Worm (Caenorhabditis elegans) whole organism, mixed stage, embryonic: ENCODE measurements around the gene C56G2.5.

ENCODE experiments used
- M03D4.4 ChIP-seq: sonication (generic microtip); optimal IDR thresholded peaks from 2 replicates; lab custom pipeline; 2017; ENCODE audit warnings: mild to moderate bottlenecking, missing genetic modification characterization, missing compliant biosample characterization
- bed-3 ChIP-seq: fragments of 200-800 bp; sonication (Bioruptor generic); optimal IDR thresholded peaks from 3 replicates; lab custom pipeline; 2018; ENCODE audit warnings: mild to moderate bottlenecking, missing genetic modification characterization, moderate library complexity, missing compliant biosample characterization
- ceh-39 ChIP-seq: fragments of 150-350 bp; optimal IDR thresholded peaks from 2 replicates; lab custom pipeline; 2014; ENCODE audit warnings: missing biosample characterization, missing genetic modification characterization
- ceh-43 ChIP-seq: fragments of 200-800 bp; sonication (Bioruptor generic); optimal IDR thresholded peaks from 2 replicates; lab custom pipeline; 2018; ENCODE audit warnings: mild to moderate bottlenecking, missing genetic modification characterization, moderate library complexity, missing compliant biosample characterization
- ceh-83 ChIP-seq: fragments of 200-800 bp; sonication (Bioruptor generic); optimal IDR thresholded peaks from 2 replicates; lab custom pipeline; 2018; ENCODE audit warnings: mild to moderate bottlenecking, missing genetic modification characterization, missing compliant biosample characterization
- ces-1 ChIP-seq: fragments of 150-350 bp; optimal IDR thresholded peaks from 2 replicates; lab custom pipeline; 2014; ENCODE audit warnings: missing biosample characterization, missing genetic modification reagents, missing genetic modification characterization
- cnd-1 ChIP-seq: fragments of 200-800 bp; sonication (Bioruptor generic); optimal IDR thresholded peaks from 2 replicates; lab custom pipeline; 2018; ENCODE audit warnings: mild to moderate bottlenecking, missing genetic modification characterization, missing compliant biosample characterization
- drap-1 ChIP-seq: fragments of 200-800 bp; sonication (Bioruptor generic); optimal IDR thresholded peaks from 3 replicates; lab custom pipeline; 2018; ENCODE audit warnings: mild to moderate bottlenecking, missing genetic modification characterization, missing compliant biosample characterization
- elt-3 ChIP-seq: fragments of 150-350 bp; optimal IDR thresholded peaks from 2 replicates; lab custom pipeline; 2014; ENCODE audit warnings: missing biosample characterization, missing genetic modification characterization
- flh-1 ChIP-seq: fragments of 200-800 bp; sonication (Bioruptor generic); optimal IDR thresholded peaks from 2 replicates; lab custom pipeline; 2018; ENCODE audit warnings: mild to moderate bottlenecking, missing genetic modification characterization, moderate library complexity, missing compliant biosample characterization
- hlh-1 ChIP-seq: fragments of 150-350 bp; optimal IDR thresholded peaks from 2 replicates; lab custom pipeline; 2014; ENCODE audit warnings: missing biosample characterization, missing genetic modification reagents, missing genetic modification characterization
- lin-13 ChIP-seq: fragments of 150-350 bp; optimal IDR thresholded peaks from 2 replicates; lab custom pipeline; 2014; ENCODE audit warnings: missing biosample characterization, missing genetic modification characterization
- lin-32 ChIP-seq: fragments of 200-800 bp; sonication (Bioruptor generic); optimal IDR thresholded peaks from 2 replicates; lab custom pipeline; 2018; ENCODE audit warnings: mild to moderate bottlenecking, missing genetic modification characterization, missing compliant biosample characterization
- lsy-2 ChIP-seq: fragments of 150-350 bp; optimal IDR thresholded peaks from 2 replicates; lab custom pipeline; 2014; ENCODE audit warnings: missing biosample characterization, missing genetic modification characterization
- mab-5 ChIP-seq: fragments of 150-350 bp; optimal IDR thresholded peaks from 2 replicates; lab custom pipeline; 2014; ENCODE audit warnings: missing biosample characterization, missing genetic modification characterization
- mep-1 ChIP-seq: fragments of 150-350 bp; optimal IDR thresholded peaks from 2 replicates; lab custom pipeline; 2017; ENCODE audit warnings: missing biosample characterization, missing genetic modification reagents, missing genetic modification characterization, inconsistent platforms
- nhr-12 ChIP-seq: fragments of 150-350 bp; optimal IDR thresholded peaks from 2 replicates; lab custom pipeline; 2014; ENCODE audit warnings: missing biosample characterization, missing genetic modification characterization
- nhr-237 ChIP-seq: fragments of 150-350 bp; optimal IDR thresholded peaks from 2 replicates; lab custom pipeline; 2014; ENCODE audit warnings: missing biosample characterization, missing genetic modification characterization
- nhr-76 ChIP-seq: sonication (generic microtip); optimal IDR thresholded peaks from 2 replicates; lab custom pipeline; 2017; ENCODE audit warnings: missing biosample characterization, missing genetic modification characterization
- pha-4 ChIP-seq: fragments of 150-350 bp; optimal IDR thresholded peaks from 2 replicates; lab custom pipeline; 2018; ENCODE audit warnings: missing biosample characterization, missing genetic modification reagents, missing genetic modification characterization
- sem-2 ChIP-seq: fragments of 200-800 bp; sonication (Bioruptor generic); optimal IDR thresholded peaks from 2 replicates; lab custom pipeline; 2018; ENCODE audit warnings: mild to moderate bottlenecking, missing genetic modification characterization, missing compliant biosample characterization
- sptf-1 ChIP-seq: sonication (generic microtip); optimal IDR thresholded peaks from 2 replicates; lab custom pipeline; 2017; ENCODE audit warnings: mild to moderate bottlenecking, missing genetic modification characterization, moderate library complexity, missing compliant biosample characterization
- tbx-8 ChIP-seq: fragments of 200-800 bp; sonication (Bioruptor generic); optimal IDR thresholded peaks from 2 replicates; lab custom pipeline; 2018; ENCODE audit warnings: mild to moderate bottlenecking, missing genetic modification characterization, moderate library complexity, missing compliant biosample characterization
- unc-120 ChIP-seq: sonication (generic microtip); optimal IDR thresholded peaks from 2 replicates; lab custom pipeline; 2017; ENCODE audit warnings: missing genetic modification characterization, missing compliant biosample characterization; ENCODE audit not compliant: poor library complexity, severe bottlenecking
- unc-39 ChIP-seq: fragments of 150-350 bp; optimal IDR thresholded peaks from 2 replicates; lab custom pipeline; 2014; ENCODE audit warnings: missing biosample characterization, missing genetic modification characterization
- unc-62 ChIP-seq: fragments of 150-350 bp; optimal IDR thresholded peaks from 2 replicates; lab custom pipeline; 2014; ENCODE audit warnings: missing biosample characterization, missing genetic modification reagents, missing genetic modification characterization
- zip-8 ChIP-seq: fragments of 150-350 bp; optimal IDR thresholded peaks from 2 replicates; lab custom pipeline; 2014; ENCODE audit warnings: missing biosample characterization, missing genetic modification characterization
- ztf-11 ChIP-seq: fragments of 150-350 bp; optimal IDR thresholded peaks from 2 replicates; lab custom pipeline; 2014; ENCODE audit warnings: missing biosample characterization, missing genetic modification characterization

C56G2.5 gene

ce11 chrIII:6350424-6350823 is 26.4 kb upstream of the C56G2.5 start:
- no peak for TF ChIP-seq unc-62 (GFP tag; lab: Kevin White, UChicago)
- TF ChIP-seq ceh-39 (tag; lab: Kevin White, UChicago): no peak
- TF ChIP-seq ceh-83 (GFP tag; lab: Kevin White, UChicago): no peak
- TF ChIP-seq lsy-2 (tag; lab: Kevin White, UChicago): no peak
- TF ChIP-seq unc-120 (tag; lab: Kevin White, UChicago): no peak
- no peak for TF ChIP-seq cnd-1 (tag; lab: Kevin White, UChicago)

ce11 chrIII:6348578-6348977 is 24.5 kb upstream of the C56G2.5 start:
- TF ChIP-seq unc-62 (GFP tag; lab: Kevin White, UChicago) (no peak), ceh-39 (tag; lab: Kevin White, UChicago) (no peak), unc-39 (tag; lab: Kevin White, UChicago) (no peak), tbx-8 (GFP tag; lab: Kevin White, UChicago) (no peak), flh-1 (no peak), sem-2 (GFP tag; lab: Kevin White, UChicago) (no peak)

- TF ChIP-seq pha-4 (tag; lab: Kevin White, UChicago): peak; percentile 41
- no peak for TF ChIP-seq nhr-12
These were observed 22.0 kb upstream of the C56G2.5 start, which contains the start of the genes trmt-10C.2 and C56G2.22 for ce11 chrIII:6345968-6346498. Gene trmt-10C.2, plus strand, starts transcription at chrIII:6346281. Gene C56G2.22, plus strand, starts transcription at chrIII:6346448.

- TF ChIP-seq lin-13 (tag; lab: Kevin White, UChicago) (peak; percentile 63), pha-4 (tag; lab: Kevin White, UChicago) (peak; percentile 70), elt-3 (tag; lab: Kevin White, UChicago) (peak; percentile 18), nhr-76 (tag; lab: Kevin White, UChicago) (no peak), nhr-237 (tag; lab: Kevin White, UChicago) (peak; percentile 81), nhr-12 (no peak), mep-1 (peak; percentile 84), unc-120 (tag; lab: Kevin White, UChicago) (peak; percentile 32), lsy-2 (tag; lab: Kevin White, UChicago) (peak; percentile 96), sptf-1 (tag; lab: Kevin White, UChicago) (peak; percentile 61), drap-1 (peak; percentile 52), ceh-39 (tag; lab: Kevin White, UChicago) (peak; percentile 56), bed-3 (GFP tag; lab: Kevin White, UChicago) (no peak), ztf-11 (tag; lab: Kevin White, UChicago) (no peak), mab-5 (tag; lab: Kevin White, UChicago) (peak; percentile 20), ces-1 (GFP tag; lab: Kevin White, UChicago) (peak; percentile 54), cnd-1 (tag; lab: Kevin White, UChicago) (peak; percentile 71), unc-39 (tag; lab: Kevin White, UChicago) (no peak), hlh-1 (tag; lab: Kevin White, UChicago) (peak; percentile 55)
These were observed 20.7 kb upstream of the C56G2.5 start for ce11 chrIII:6344737-6345136.

- no peak for TF ChIP-seq nhr-76 (tag; lab: Kevin White, UChicago)
- no peak for TF ChIP-seq lsy-2 (tag; lab: Kevin White, UChicago)
- no peak for TF ChIP-seq lin-32 (GFP tag; lab: Kevin White, UChicago)
These were observed 19.2 kb upstream of the C56G2.5 start, which contains the start of gene C56G2.9 for ce11 chrIII:6343229-6343628. Gene C56G2.9, minus strand, starts transcription at chrIII:6343329.

ce11 chrIII:6341878-6342453 is 17.9 kb upstream of the C56G2.5 start, which contains the start of gene rpn-13:
Gene rpn-13, minus strand, starts transcription at chrIII:6341928.
- TF ChIP-seq lin-13 (tag; lab: Kevin White, UChicago) (peak; percentile 31), ztf-11 (tag; lab: Kevin White, UChicago) (no peak), M03D4.4 (peak; percentile 43), ceh-43 (GFP tag; lab: Kevin White, UChicago) (peak; percentile 0), nhr-76 (tag; lab: Kevin White, UChicago) (no peak), lsy-2 (tag; lab: Kevin White, UChicago) (peak; percentile 97), ces-1 (GFP tag; lab: Kevin White, UChicago) (peak; percentile 33), zip-8 (tag; lab: Kevin White, UChicago) (no peak), drap-1 (peak; percentile 42), pha-4 (tag; lab: Kevin White, UChicago) (peak; percentile 10), unc-120 (tag; lab: Kevin White, UChicago) (peak; percentile 95)
